Fruit fly (Drosophila melanogaster) whole organism, wandering third instar larva: ENCODE results near the gene TBC1D5.
A peak's percentile ranks its signal among the peaks of the same experiment; 100 is the strongest.

Experiments used
- Abd-B ChIP-seq: fragments of >200 bp; optimal IDR thresholded peaks from 2 replicates; lab custom pipeline; 2017; ENCODE audit warnings: missing biosample characterization, missing genetic modification characterization
- CG32264 ChIP-seq: fragments of 200-800 bp; sonication (Bioruptor generic); optimal IDR thresholded peaks from 2 replicates; lab custom pipeline; 2016; ENCODE audit warnings: missing biosample characterization, missing genetic modification characterization
- CG9705 ChIP-seq: fragments of 200-800 bp; sonication (Bioruptor generic); optimal IDR thresholded peaks from 2 replicates; lab custom pipeline; 2018; ENCODE audit warnings: missing biosample characterization, mild to moderate bottlenecking, missing genetic modification characterization
- Dfd ChIP-seq: fragments of >200 bp; optimal IDR thresholded peaks from 2 replicates; lab custom pipeline; 2017; ENCODE audit warnings: missing biosample characterization, missing genetic modification characterization
- Dif ChIP-seq: fragments of 200-275, 200-300 bp; sonication (Bioruptor generic); optimal IDR thresholded peaks from 2 replicates; lab custom pipeline; 2018; ENCODE audit warnings: missing biosample characterization, missing genetic modification characterization; ENCODE audit not compliant: partially characterized antibody
- GATAd ChIP-seq: sonication (Bioruptor generic); optimal IDR thresholded peaks from 2 replicates; lab custom pipeline; 2016; ENCODE audit warnings: missing biosample characterization, missing genetic modification characterization
- HLH106 ChIP-seq: fragments of 200-800 bp; optimal IDR thresholded peaks from 3 replicates; lab custom pipeline; 2019; ENCODE audit warnings: missing biosample characterization, mild to moderate bottlenecking, missing genetic modification characterization, moderate library complexity
- Hr83 ChIP-seq: fragments of 200-300 bp; sonication (Bioruptor generic); optimal IDR thresholded peaks from 2 replicates; lab custom pipeline; 2016; ENCODE audit warnings: missing biosample characterization, mild to moderate bottlenecking, missing genetic modification characterization, moderate library complexity; ENCODE audit not compliant: poor library complexity, severe bottlenecking
- Jra ChIP-seq: sonication (Bioruptor generic); optimal IDR thresholded peaks from 2 replicates; lab custom pipeline; 2016; ENCODE audit warnings: missing biosample characterization, missing genetic modification characterization
- Mio ChIP-seq: sonication (Bioruptor generic); optimal IDR thresholded peaks from 2 replicates; lab custom pipeline; 2016; ENCODE audit warnings: missing biosample characterization, missing genetic modification characterization
- Myc ChIP-seq: fragments of >200 bp; optimal IDR thresholded peaks from 2 replicates; lab custom pipeline; 2017
- N ChIP-seq: fragments of >200 bp; optimal IDR thresholded peaks from 2 replicates; lab custom pipeline; 2018; ENCODE audit warnings: missing biosample characterization, missing external identifiers, missing genetic modification characterization
- OdsH ChIP-seq: fragments of 200-800 bp; sonication (Bioruptor generic); optimal IDR thresholded peaks from 2 replicates; lab custom pipeline; 2016; ENCODE audit warnings: missing biosample characterization, mild to moderate bottlenecking, missing genetic modification characterization
- Rel ChIP-seq, 2 experiments: fragments of 200-800 bp; sonication (Bioruptor generic) in 1 of 2; optimal IDR thresholded peaks; 2 replicates in 1 of 2; 3 replicates in 1 of 2; lab custom pipeline; 2016 to 2019; ENCODE audit warnings: mild to moderate bottlenecking in 2 of 2, missing biosample characterization in 2 of 2, missing genetic modification characterization in 2 of 2, moderate library complexity in 1 of 2
- Sp1 ChIP-seq: fragments of 200-800 bp; sonication (Bioruptor generic); optimal IDR thresholded peaks from 3 replicates; lab custom pipeline; 2019; ENCODE audit warnings: missing biosample characterization, mild to moderate bottlenecking, missing genetic modification characterization, moderate library complexity
- Vsx2 ChIP-seq: fragments of 200-300, 225-300 bp; sonication (Bioruptor generic); optimal IDR thresholded peaks from 2 replicates; lab custom pipeline; 2018; ENCODE audit warnings: missing biosample characterization, missing genetic modification characterization; ENCODE audit not compliant: partially characterized antibody
- br ChIP-seq: fragments of 200-800 bp; sonication (Bioruptor generic); optimal IDR thresholded peaks from 2 replicates; lab custom pipeline; 2016; ENCODE audit warnings: missing biosample characterization, missing genetic modification characterization
- brk ChIP-seq: fragments of 200-800 bp; sonication (Bioruptor generic); optimal IDR thresholded peaks from 2 replicates; lab custom pipeline; 2016; ENCODE audit warnings: missing biosample characterization, mild to moderate bottlenecking, missing genetic modification characterization
- dl ChIP-seq, 2 experiments: fragments of 175-275, 200-275 bp in 1 of 2; fragments of 200-275 bp in 1 of 2; sonication (Bioruptor generic); optimal IDR thresholded peaks; lab custom pipeline; 2018; ENCODE audit warnings: mild to moderate bottlenecking in 2 of 2, missing biosample characterization in 2 of 2, missing genetic modification characterization in 2 of 2, moderate library complexity in 2 of 2; ENCODE audit not compliant: partially characterized antibody in 2 of 2, insufficient read depth in 1 of 2
- ey ChIP-seq: fragments of 200-800 bp; sonication (Bioruptor generic); optimal IDR thresholded peaks from 2 replicates; lab custom pipeline; 2016; ENCODE audit warnings: missing biosample characterization, missing genetic modification characterization
- fru ChIP-seq: fragments of 200-800 bp; sonication (Bioruptor generic); optimal IDR thresholded peaks from 3 replicates; lab custom pipeline; 2016; ENCODE audit warnings: missing biosample characterization, mild to moderate bottlenecking, missing genetic modification characterization
- h ChIP-seq: fragments of 200-800 bp; sonication (Bioruptor generic); optimal IDR thresholded peaks from 3 replicates; lab custom pipeline; 2016; ENCODE audit warnings: missing biosample characterization, mild to moderate bottlenecking, missing genetic modification characterization
- lola ChIP-seq: fragments of >200 bp; optimal IDR thresholded peaks from 2 replicates; lab custom pipeline; 2017; ENCODE audit warnings: missing biosample characterization, missing genetic modification characterization
- pan ChIP-seq: fragments of >200 bp; optimal IDR thresholded peaks from 2 replicates; lab custom pipeline; 2017
- psq ChIP-seq: fragments of 200-800 bp; sonication (Bioruptor generic); optimal IDR thresholded peaks from 3 replicates; lab custom pipeline; 2017; ENCODE audit warnings: missing biosample characterization, mild to moderate bottlenecking, missing genetic modification characterization, moderate library complexity
- tai ChIP-seq: sonication (Bioruptor generic); optimal IDR thresholded peaks from 2 replicates; lab custom pipeline; 2016; ENCODE audit warnings: missing biosample characterization, missing genetic modification characterization
- usp ChIP-seq: fragments of >200 bp; optimal IDR thresholded peaks from 2 replicates; lab custom pipeline; 2017; ENCODE audit warnings: missing biosample characterization, missing genetic modification characterization

The TBC1D5 gene

dm6 chr3R:13286118-13286579 is 14.3 kb upstream of the TBC1D5 start, which contains the start of gene CG15888:
Gene CG15888, minus strand, starts transcription at chr3R:13286529.
- no peak for TF ChIP-seq usp (GFP tag; lab: Kevin White, UChicago)
- no peak for TF ChIP-seq HLH106 (tag; lab: Kevin White, UChicago)
- TF ChIP-seq Myc = no peak
- no peak for TF ChIP-seq br (GFP tag; lab: Kevin White, UChicago)
- no peak for TF ChIP-seq Dfd (GFP tag; lab: Kevin White, UChicago)
- no peak for TF ChIP-seq ey (GFP tag; lab: Kevin White, UChicago)
- no peak for TF ChIP-seq pan (lab: Kevin White, UChicago)
- no peak for TF ChIP-seq h

- no peak for TF ChIP-seq psq
- TF ChIP-seq pan (lab: Kevin White, UChicago) = no peak
- no peak for TF ChIP-seq dl (GFP tag; optimal IDR thresholded peaks at IDR 0.05; lab: Kevin White, UChicago; ENCODE audit: insufficient read depth in 1 of 2, partially characterized antibody in 2 of 2)
- TF ChIP-seq Dfd (GFP tag; lab: Kevin White, UChicago) = peak; percentile 97
- TF ChIP-seq Dif (GFP tag; lab: Kevin White, UChicago) = no peak
- TF ChIP-seq Abd-B (GFP tag; lab: Kevin White, UChicago) = no peak
- no peak for TF ChIP-seq ey (GFP tag; lab: Kevin White, UChicago)
Measured at dm6 chr3R:13285110-13285509, 13.3 kb upstream of the TBC1D5 start.

dm6 chr3R:13279419-13279818 is 7.6 kb upstream of the TBC1D5 start, which contains the start of gene CG8630:
Gene CG8630, plus strand, starts transcription at chr3R:13279721.
- TF ChIP-seq CG32264 (GFP tag; lab: Kevin White, UChicago) (no peak), pan (lab: Kevin White, UChicago) (no peak), Vsx2 (no peak), CG9705 (GFP tag; lab: Kevin White, UChicago) (no peak), tai (GFP tag; lab: Kevin White, UChicago) (no peak), Mio (GFP tag; lab: Kevin White, UChicago) (no peak), Jra (GFP tag; lab: Kevin White, UChicago) (no peak), GATAd (no peak), br (GFP tag; lab: Kevin White, UChicago) (no peak), dl (GFP tag; optimal IDR thresholded peaks at IDR 0.05; lab: Kevin White, UChicago; ENCODE audit: insufficient read depth in 1 of 2, partially characterized antibody in 2 of 2) (no peak), psq (no peak)

dm6 chr3R:13275473-13275872 is 3.7 kb upstream of the TBC1D5 start:
- TF ChIP-seq fru (no peak), Vsx2 (no peak), lola (GFP tag; lab: Kevin White, UChicago) (no peak), CG9705 (GFP tag; lab: Kevin White, UChicago) (no peak), N (GFP tag; lab: Kevin White, UChicago) (no peak), Rel (GFP tag; optimal IDR thresholded peaks at IDR 0.05; lab: Kevin White, UChicago) (no peak), Rel (tag; optimal IDR thresholded peaks at IDR 0.05; lab: Kevin White, UChicago) (no peak), Hr83 (GFP tag; lab: Kevin White, UChicago) (no peak), usp (GFP tag; lab: Kevin White, UChicago) (no peak)

dm6 chr3R:13274257-13274796 is 2.5 kb upstream of the TBC1D5 start:
- no peak for TF ChIP-seq brk (GFP tag; lab: Kevin White, UChicago)
- TF ChIP-seq Rel (GFP tag; optimal IDR thresholded peaks at IDR 0.05; lab: Kevin White, UChicago) = no peak
- TF ChIP-seq Rel (tag; optimal IDR thresholded peaks at IDR 0.05; lab: Kevin White, UChicago) = no peak
- TF ChIP-seq, all 38 proteins: peak for 0

dm6 chr3R:13273462-13273861 is 1.7 kb upstream of the TBC1D5 start:
- TF ChIP-seq Rel (GFP tag; optimal IDR thresholded peaks at IDR 0.05; lab: Kevin White, UChicago) (no peak), Rel (tag; optimal IDR thresholded peaks at IDR 0.05; lab: Kevin White, UChicago) (peak; percentile 6), OdsH (GFP tag; lab: Kevin White, UChicago) (peak; percentile 6), h (peak; percentile 10), Sp1 (GFP tag; lab: Kevin White, UChicago) (no peak), Dif (GFP tag; lab: Kevin White, UChicago) (peak; percentile 10)
